Worm (Caenorhabditis elegans) whole organism, L1 larva: ENCODE measurements around the gene F25G6.1.
"Not testable (repeated sequence)": the region's sequence is repeated elsewhere in the genome, so short reads cannot be mapped to it uniquely, and the experiment has no call there.

Experiments
- C04F5.9 ChIP-seq: sonication (generic microtip); optimal IDR thresholded peaks from 2 replicates; lab custom pipeline; 2016; ENCODE audit warnings: missing genetic modification characterization, missing compliant biosample characterization
- egl-13 ChIP-seq: sonication (generic microtip); optimal IDR thresholded peaks from 2 replicates; lab custom pipeline; 2016; ENCODE audit warnings: missing genotype, missing genetic modification reagents, missing genetic modification characterization, missing compliant biosample characterization
- elt-2 ChIP-seq: sonication (generic microtip); optimal IDR thresholded peaks from 2 replicates; lab custom pipeline; 2016; ENCODE audit warnings: missing genetic modification characterization, mild to moderate bottlenecking, inconsistent platforms, missing compliant biosample characterization, missing genetic modification reagents
- isw-1 ChIP-seq: fragments of 200-800 bp; sonication (Bioruptor generic); IDR thresholded peaks from 2 replicates; pipeline ENCODE4 v1.3.6; 2022; ENCODE audit warnings: missing genetic modification characterization, missing compliant biosample characterization
- lin-13 ChIP-seq: fragments of 150-350 bp; optimal IDR thresholded peaks from 2 replicates; lab custom pipeline; 2014; ENCODE audit warnings: missing biosample characterization, missing genetic modification reagents, missing genetic modification characterization
- nhr-12 ChIP-seq: sonication (generic microtip); optimal IDR thresholded peaks from 2 replicates; lab custom pipeline; 2017; ENCODE audit warnings: missing biosample characterization, missing genetic modification characterization
- nhr-77 ChIP-seq: fragments of 150-350 bp; optimal IDR thresholded peaks from 2 replicates; lab custom pipeline; 2014; ENCODE audit warnings: missing biosample characterization, missing genetic modification characterization
- tbx-2 ChIP-seq: sonication (generic microtip); optimal IDR thresholded peaks from 2 replicates; lab custom pipeline; 2016; ENCODE audit warnings: missing genetic modification characterization, missing compliant biosample characterization

ce11 chrV:8574762-8575161 lies at the start of gene F25G6.1:
- not testable (repeated sequence) for TF ChIP-seq egl-13 (tag; lab: Kevin White, UChicago); nhr-77 (tag; lab: Kevin White, UChicago); nhr-12 (tag; lab: Kevin White, UChicago); elt-2; isw-1 (GFP tag; lab: Robert Waterston, UW); lin-13 (GFP tag; lab: Kevin White, UChicago); C04F5.9 (tag; lab: Kevin White, UChicago); tbx-2 (tag; lab: Kevin White, UChicago)
